Fruit fly (Drosophila melanogaster) whole organism, adult: ENCODE data around the gene CG15696.
A peak's percentile ranks its signal among the peaks of the same experiment; 100 is the strongest.

Experiments
- CG11617 ChIP-seq: fragments of 200-800 bp; sonication (Bioruptor generic); optimal IDR thresholded peaks from 2 replicates; lab custom pipeline; 2017; ENCODE audit warnings: mild to moderate bottlenecking, missing biosample characterization, missing genetic modification reagents, missing genetic modification characterization
- CG12768 ChIP-seq: fragments of 200-800 bp; sonication (Bioruptor generic); optimal IDR thresholded peaks from 2 replicates; lab custom pipeline; 2017; ENCODE audit warnings: missing biosample characterization, missing genetic modification characterization, mild to moderate bottlenecking, moderate library complexity, missing genetic modification reagents
- CG14711 ChIP-seq: fragments of 200-800 bp; sonication (Bioruptor generic); optimal IDR thresholded peaks from 2 replicates; lab custom pipeline; 2018; ENCODE audit warnings: missing biosample characterization, mild to moderate bottlenecking, missing genetic modification characterization, moderate library complexity
- CG1620 ChIP-seq: fragments of 200-800 bp; sonication (Bioruptor generic); optimal IDR thresholded peaks from 2 replicates; lab custom pipeline; 2016; ENCODE audit warnings: missing biosample characterization, missing genetic modification characterization
- CG33017 ChIP-seq: fragments of 200-800 bp; sonication (Bioruptor generic); optimal IDR thresholded peaks from 2 replicates; lab custom pipeline; 2018; ENCODE audit warnings: missing biosample characterization, mild to moderate bottlenecking, missing genetic modification characterization, moderate library complexity
- CG5204 ChIP-seq: fragments of 200-800 bp; sonication (Bioruptor generic); optimal IDR thresholded peaks from 2 replicates; lab custom pipeline; 2016; ENCODE audit warnings: missing biosample characterization, missing genetic modification characterization
- CG7045 ChIP-seq: fragments of 200-800 bp; sonication (Bioruptor generic); optimal IDR thresholded peaks from 2 replicates; lab custom pipeline; 2017; ENCODE audit warnings: missing biosample characterization, mild to moderate bottlenecking, missing genetic modification characterization
- CG7101 ChIP-seq: fragments of 200-800 bp; sonication (Bioruptor generic); optimal IDR thresholded peaks from 2 replicates; lab custom pipeline; 2018; ENCODE audit warnings: missing biosample characterization, mild to moderate bottlenecking, missing genetic modification characterization, moderate library complexity
- Clk ChIP-seq: fragments of 200-800 bp; sonication (Bioruptor generic); optimal IDR thresholded peaks from 2 replicates; lab custom pipeline; 2017; ENCODE audit warnings: missing biosample characterization, missing genetic modification characterization
- Crg-1 ChIP-seq: fragments of 200-800 bp; sonication (Bioruptor generic); optimal IDR thresholded peaks from 2 replicates; lab custom pipeline; 2016; ENCODE audit warnings: missing biosample characterization, missing genetic modification characterization
- Hr96 ChIP-seq: fragments of 200-800 bp; sonication (Bioruptor generic); optimal IDR thresholded peaks from 2 replicates; lab custom pipeline; 2016; ENCODE audit warnings: missing biosample characterization, missing genetic modification characterization
- Mnt ChIP-seq: fragments of 200-800 bp; sonication (Bioruptor generic); optimal IDR thresholded peaks from 2 replicates; lab custom pipeline; 2016; ENCODE audit warnings: missing biosample characterization, mild to moderate bottlenecking, missing genetic modification characterization
- bab1 ChIP-seq: fragments of 200-800 bp; sonication (Bioruptor generic); optimal IDR thresholded peaks from 3 replicates; lab custom pipeline; 2019; ENCODE audit warnings: missing biosample characterization, mild to moderate bottlenecking, missing genetic modification characterization, moderate library complexity
- cic ChIP-seq: fragments of 200-800 bp; sonication (Bioruptor generic); optimal IDR thresholded peaks from 2 replicates; lab custom pipeline; 2017; ENCODE audit warnings: missing biosample characterization, mild to moderate bottlenecking, missing genetic modification characterization, moderate library complexity
- cnc ChIP-seq, 2 experiments: fragments of >200 bp; optimal IDR thresholded peaks; 2 replicates each; lab custom pipeline; 2017
- kay ChIP-seq: fragments of 200-800 bp; sonication (Bioruptor generic); peaks from one replicate; lab custom pipeline; 2016; ENCODE audit warnings: missing biosample characterization, missing genetic modification characterization, borderline replicate concordance
- ovo ChIP-seq: fragments of 200-800 bp; sonication (Bioruptor generic); optimal IDR thresholded peaks from 2 replicates; lab custom pipeline; 2016; ENCODE audit warnings: missing biosample characterization, missing genetic modification characterization
- pad ChIP-seq: fragments of 200-800 bp; sonication (Bioruptor generic); optimal IDR thresholded peaks from 3 replicates; lab custom pipeline; 2017; ENCODE audit warnings: missing biosample characterization, missing genetic modification characterization, mild to moderate bottlenecking, moderate library complexity, missing genetic modification reagents
- tj ChIP-seq: fragments of 200-800 bp; sonication (Bioruptor generic); optimal IDR thresholded peaks from 3 replicates; lab custom pipeline; 2017; ENCODE audit warnings: missing biosample characterization, mild to moderate bottlenecking, missing genetic modification characterization, moderate library complexity
- toe ChIP-seq: fragments of 200-800 bp; sonication (Bioruptor generic); optimal IDR thresholded peaks from 2 replicates; lab custom pipeline; 2016; ENCODE audit warnings: missing biosample characterization, missing genetic modification characterization

The CG15696 gene

dm6 chr3R:20837242-20837664 lies 9.6 kb upstream of the CG15696 start:
- TF ChIP-seq cic (GFP tag; lab: Kevin White, UChicago) (peak; percentile 48), CG7045 (no peak), kay (GFP tag; lab: Kevin White, UChicago) (peak; percentile 76)

- TF ChIP-seq Mnt (GFP tag; lab: Kevin White, UChicago) (peak; percentile 51), CG5204 (no peak), ovo (GFP tag; lab: Kevin White, UChicago) (peak; percentile 39), CG7045 (no peak), kay (GFP tag; lab: Kevin White, UChicago) (no peak), Clk (GFP tag; lab: Kevin White, UChicago) (no peak), CG7101 (tag; lab: Kevin White, UChicago) (no peak), CG1620 (GFP tag; lab: Kevin White, UChicago) (no peak), cnc (optimal IDR thresholded peaks at IDR 0.05; lab: Kevin White, UChicago) (no peak), cic (GFP tag; lab: Kevin White, UChicago) (peak; percentile 99), Hr96 (GFP tag; lab: Kevin White, UChicago) (no peak), bab1 (GFP tag; lab: Kevin White, UChicago) (peak; percentile 52), CG11617 (GFP tag; lab: Kevin White, UChicago) (no peak), CG12768 (GFP tag; lab: Kevin White, UChicago) (peak; percentile 64), tj (GFP tag; lab: Kevin White, UChicago) (peak; percentile 20)
Observed at dm6 chr3R:20838787-20839186, 8.1 kb upstream of the CG15696 start.

dm6 chr3R:20841840-20842239 lies 5.0 kb upstream of the CG15696 start, which contains the start of gene CG15695:
CG15695 (plus strand) TSS chr3R:20842140.
- TF ChIP-seq CG14711 (tag; lab: Kevin White, UChicago) (no peak), pad (no peak), CG11617 (GFP tag; lab: Kevin White, UChicago) (no peak), CG1620 (GFP tag; lab: Kevin White, UChicago) (no peak), Hr96 (GFP tag; lab: Kevin White, UChicago) (no peak), cnc (optimal IDR thresholded peaks at IDR 0.05; lab: Kevin White, UChicago) (no peak), Crg-1 (GFP tag; lab: Kevin White, UChicago) (no peak), cic (GFP tag; lab: Kevin White, UChicago) (no peak), Clk (GFP tag; lab: Kevin White, UChicago) (no peak), CG5204 (no peak)

dm6 chr3R:20845493-20845892 lies 1.4 kb upstream of the CG15696 start:
- no peak for TF ChIP-seq CG1620 (GFP tag; lab: Kevin White, UChicago)
- no peak for TF ChIP-seq CG5204
- no peak for TF ChIP-seq toe (GFP tag; lab: Kevin White, UChicago)

dm6 chr3R:20846316-20846715 lies 552 bp upstream of the CG15696 start:
- TF ChIP-seq toe (GFP tag; lab: Kevin White, UChicago) (no peak), kay (GFP tag; lab: Kevin White, UChicago) (peak; percentile 48)

dm6 chr3R:20850395-20851039 lies 3.6 kb downstream of the CG15696 start, which contains the start of gene RpS30:
RpS30 (plus strand) TSS chr3R:20850516.
- TF ChIP-seq CG7045 (no peak), Crg-1 (GFP tag; lab: Kevin White, UChicago) (no peak), kay (GFP tag; lab: Kevin White, UChicago) (no peak), cnc (optimal IDR thresholded peaks at IDR 0.05; lab: Kevin White, UChicago) (no peak), CG1620 (GFP tag; lab: Kevin White, UChicago) (peak; percentile 22), CG5204 (no peak), CG12768 (GFP tag; lab: Kevin White, UChicago) (no peak), Hr96 (GFP tag; lab: Kevin White, UChicago) (peak; percentile 37), CG33017 (tag; lab: Kevin White, UChicago) (no peak), tj (GFP tag; lab: Kevin White, UChicago) (peak; percentile 51), bab1 (GFP tag; lab: Kevin White, UChicago) (peak; percentile 79), cic (GFP tag; lab: Kevin White, UChicago) (peak; percentile 25), CG14711 (tag; lab: Kevin White, UChicago) (peak; percentile 72), ovo (GFP tag; lab: Kevin White, UChicago) (no peak), CG7101 (tag; lab: Kevin White, UChicago) (peak; percentile 55), CG11617 (GFP tag; lab: Kevin White, UChicago) (no peak), pad (peak; percentile 37), Clk (GFP tag; lab: Kevin White, UChicago) (no peak), Mnt (GFP tag; lab: Kevin White, UChicago) (peak; percentile 92), toe (GFP tag; lab: Kevin White, UChicago) (peak; percentile 1)

dm6 chr3R:20859845-20860244 lies 13.0 kb downstream of the CG15696 start, which contains the start of gene Ir93a:
Ir93a (minus strand) TSS chr3R:20859945.
- no peak for TF ChIP-seq pad
- no peak for TF ChIP-seq CG11617 (GFP tag; lab: Kevin White, UChicago)
- no peak for TF ChIP-seq CG12768 (GFP tag; lab: Kevin White, UChicago)
- no peak for TF ChIP-seq CG5204
- TF ChIP-seq CG33017 (tag; lab: Kevin White, UChicago): no peak
